Worm (Caenorhabditis elegans): ENCODE results near the gene H01M10.2.

ce11 chrX:2569040-2569439, 16.5 kb downstream of the H01M10.2 start:
- TF ChIP-seq F39B2.1 (GFP tag; IDR thresholded peaks at IDR 0.05) (no peak), pbrm-1 (GFP tag; IDR thresholded peaks at IDR 0.05) (no peak), him-1 (tag; optimal IDR thresholded peaks at IDR 0.05) (no peak)
